Worm (Caenorhabditis elegans) whole organism, L2 larva: Measurements from ENCODE around the gene F18H3.1.

Source experiments
- Y55F3AM.14 ChIP-seq: fragments of 200-800 bp; sonication (Bioruptor generic); optimal IDR thresholded peaks from 2 replicates; lab custom pipeline; 2018; ENCODE audit warnings: mild to moderate bottlenecking, missing genetic modification characterization, missing compliant biosample characterization
- elt-1 ChIP-seq: fragments of 150-350 bp; optimal IDR thresholded peaks from 2 replicates; lab custom pipeline; 2014; ENCODE audit warnings: missing biosample characterization, missing genetic modification characterization
- lin-39 ChIP-seq: fragments of 150-350 bp; optimal IDR thresholded peaks from 2 replicates; lab custom pipeline; 2014; ENCODE audit warnings: missing biosample characterization, missing genetic modification reagents, missing genetic modification characterization
- lsy-2 ChIP-seq, 2 experiments: fragments of 150-350 bp in 1 of 2; sonication (generic microtip) in 1 of 2; optimal IDR thresholded peaks; 2 replicates each; lab custom pipeline; 2014 to 2017; ENCODE audit warnings: missing biosample characterization in 2 of 2, missing genetic modification characterization in 2 of 2
- mdl-1 ChIP-seq, 2 experiments: fragments of 150-350 bp in 1 of 2; sonication (generic microtip) in 1 of 2; optimal IDR thresholded peaks; 2 replicates each; lab custom pipeline; 2017; ENCODE audit warnings: missing biosample characterization in 2 of 2, missing genetic modification characterization in 2 of 2
- nhr-11 ChIP-seq: fragments of 150-350 bp; optimal IDR thresholded peaks from 2 replicates; lab custom pipeline; 2014; ENCODE audit warnings: missing biosample characterization, missing genetic modification characterization
- nhr-12 ChIP-seq: fragments of 150-350 bp; optimal IDR thresholded peaks from 2 replicates; lab custom pipeline; 2014; ENCODE audit warnings: missing biosample characterization, missing genetic modification characterization
- nhr-237 ChIP-seq: fragments of 150-350 bp; optimal IDR thresholded peaks from 2 replicates; lab custom pipeline; 2014; ENCODE audit warnings: missing biosample characterization, missing genetic modification characterization
- nhr-77 ChIP-seq: fragments of 150-350 bp; optimal IDR thresholded peaks from 2 replicates; lab custom pipeline; 2014; ENCODE audit warnings: missing biosample characterization, missing genetic modification characterization
- skn-1 ChIP-seq: sonication (generic microtip); optimal IDR thresholded peaks from 2 replicates; lab custom pipeline; 2017; ENCODE audit warnings: missing biosample characterization, missing genetic modification characterization
- unc-39 ChIP-seq: fragments of 150-350 bp; optimal IDR thresholded peaks from 2 replicates; lab custom pipeline; 2014; ENCODE audit warnings: missing biosample characterization, missing genetic modification characterization
- unc-55 ChIP-seq: fragments of 150-350 bp; sonication (generic microtip); optimal IDR thresholded peaks from 3 replicates; lab custom pipeline; 2014; ENCODE audit warnings: missing biosample characterization, missing genetic modification reagents, missing genetic modification characterization
- unc-62 ChIP-seq: fragments of 150-350 bp; optimal IDR thresholded peaks from 2 replicates; lab custom pipeline; 2014; ENCODE audit warnings: missing biosample characterization, missing genetic modification reagents, missing genetic modification characterization
- ztf-11 ChIP-seq: sonication (generic microtip); optimal IDR thresholded peaks from 2 replicates; lab custom pipeline; 2017; ENCODE audit warnings: missing biosample characterization, missing genetic modification characterization

ce11 chrX:13566436-13566835, 47.0 kb downstream of the F18H3.1 start, which contains the start of gene R01E6.2:
- TF ChIP-seq Y55F3AM.14 (GFP tag; lab: Kevin White, UChicago) (no peak), lin-39 (tag; lab: Kevin White, UChicago) (no peak), nhr-12 (no peak), unc-62 (GFP tag; lab: Kevin White, UChicago) (no peak), lsy-2 (tag; optimal IDR thresholded peaks at IDR 0.05; lab: Kevin White, UChicago) (no peak), nhr-77 (tag; lab: Kevin White, UChicago) (no peak), ztf-11 (tag; lab: Kevin White, UChicago) (no peak), unc-39 (tag; lab: Kevin White, UChicago) (no peak), nhr-237 (tag; lab: Kevin White, UChicago) (no peak), elt-1 (no peak), unc-55 (no peak), skn-1 (no peak), mdl-1 (tag; optimal IDR thresholded peaks at IDR 0.05; lab: Kevin White, UChicago) (no peak), nhr-11 (tag; lab: Kevin White, UChicago) (no peak)
